Fruit fly (Drosophila melanogaster) whole organism, wandering third instar larva: Measurements from ENCODE around the gene jub.

Experiments used
- Abd-B ChIP-seq: fragments of >200 bp; optimal IDR thresholded peaks from 2 replicates; lab custom pipeline; 2017; ENCODE audit warnings: missing biosample characterization, missing genetic modification characterization
- CG32264 ChIP-seq: fragments of 200-800 bp; sonication (Bioruptor generic); optimal IDR thresholded peaks from 2 replicates; lab custom pipeline; 2016; ENCODE audit warnings: missing biosample characterization, missing genetic modification characterization
- CG9705 ChIP-seq: fragments of 200-800 bp; sonication (Bioruptor generic); optimal IDR thresholded peaks from 2 replicates; lab custom pipeline; 2018; ENCODE audit warnings: missing biosample characterization, mild to moderate bottlenecking, missing genetic modification characterization
- CrebA ChIP-seq: fragments of 200-800 bp; sonication (Bioruptor generic); optimal IDR thresholded peaks from 2 replicates; lab custom pipeline; 2016; ENCODE audit warnings: missing biosample characterization, mild to moderate bottlenecking, missing genetic modification characterization, borderline replicate concordance
- Dfd ChIP-seq: fragments of >200 bp; optimal IDR thresholded peaks from 2 replicates; lab custom pipeline; 2017; ENCODE audit warnings: missing biosample characterization, missing genetic modification characterization
- Dif ChIP-seq: fragments of 200-275, 200-300 bp; sonication (Bioruptor generic); optimal IDR thresholded peaks from 2 replicates; lab custom pipeline; 2018; ENCODE audit warnings: missing biosample characterization, missing genetic modification characterization; ENCODE audit not compliant: partially characterized antibody
- HLH106 ChIP-seq: fragments of 200-800 bp; optimal IDR thresholded peaks from 3 replicates; lab custom pipeline; 2019; ENCODE audit warnings: missing biosample characterization, mild to moderate bottlenecking, missing genetic modification characterization, moderate library complexity
- Hnf4 ChIP-seq: fragments of 200-800 bp; sonication (Bioruptor generic); optimal IDR thresholded peaks from 2 replicates; lab custom pipeline; 2016; ENCODE audit warnings: missing biosample characterization, mild to moderate bottlenecking, missing genetic modification characterization
- Hr78 ChIP-seq: fragments of >200 bp; optimal IDR thresholded peaks from 2 replicates; lab custom pipeline; 2017; ENCODE audit warnings: missing biosample characterization, missing genetic modification characterization
- Hr83 ChIP-seq: fragments of 200-300 bp; sonication (Bioruptor generic); optimal IDR thresholded peaks from 2 replicates; lab custom pipeline; 2016; ENCODE audit warnings: missing biosample characterization, mild to moderate bottlenecking, missing genetic modification characterization, moderate library complexity; ENCODE audit not compliant: poor library complexity, severe bottlenecking
- Jra ChIP-seq: sonication (Bioruptor generic); optimal IDR thresholded peaks from 2 replicates; lab custom pipeline; 2016; ENCODE audit warnings: missing biosample characterization, missing genetic modification characterization
- Mio ChIP-seq: sonication (Bioruptor generic); optimal IDR thresholded peaks from 2 replicates; lab custom pipeline; 2016; ENCODE audit warnings: missing biosample characterization, missing genetic modification characterization
- Myc ChIP-seq: fragments of >200 bp; optimal IDR thresholded peaks from 2 replicates; lab custom pipeline; 2017
- N ChIP-seq: fragments of >200 bp; optimal IDR thresholded peaks from 2 replicates; lab custom pipeline; 2018; ENCODE audit warnings: missing biosample characterization, missing external identifiers, missing genetic modification characterization
- OdsH ChIP-seq: fragments of 200-800 bp; sonication (Bioruptor generic); optimal IDR thresholded peaks from 2 replicates; lab custom pipeline; 2016; ENCODE audit warnings: missing biosample characterization, mild to moderate bottlenecking, missing genetic modification characterization
- Rel ChIP-seq, 2 experiments: fragments of 200-800 bp; sonication (Bioruptor generic) in 1 of 2; optimal IDR thresholded peaks; 2 replicates in 1 of 2; 3 replicates in 1 of 2; lab custom pipeline; 2016 to 2019; ENCODE audit warnings: mild to moderate bottlenecking in 2 of 2, missing biosample characterization in 2 of 2, missing genetic modification characterization in 2 of 2, moderate library complexity in 1 of 2
- Vsx2 ChIP-seq: fragments of 200-300, 225-300 bp; sonication (Bioruptor generic); optimal IDR thresholded peaks from 2 replicates; lab custom pipeline; 2018; ENCODE audit warnings: missing biosample characterization, missing genetic modification characterization; ENCODE audit not compliant: partially characterized antibody
- br ChIP-seq: fragments of 200-800 bp; sonication (Bioruptor generic); optimal IDR thresholded peaks from 2 replicates; lab custom pipeline; 2016; ENCODE audit warnings: missing biosample characterization, missing genetic modification characterization
- brk ChIP-seq: fragments of 200-800 bp; sonication (Bioruptor generic); optimal IDR thresholded peaks from 2 replicates; lab custom pipeline; 2016; ENCODE audit warnings: missing biosample characterization, mild to moderate bottlenecking, missing genetic modification characterization
- dl ChIP-seq, 2 experiments: fragments of 175-275, 200-275 bp in 1 of 2; fragments of 200-275 bp in 1 of 2; sonication (Bioruptor generic); optimal IDR thresholded peaks; lab custom pipeline; 2018; ENCODE audit warnings: mild to moderate bottlenecking in 2 of 2, missing biosample characterization in 2 of 2, missing genetic modification characterization in 2 of 2, moderate library complexity in 2 of 2; ENCODE audit not compliant: partially characterized antibody in 2 of 2, insufficient read depth in 1 of 2
- dmrt93B ChIP-seq: fragments of 200-800 bp; sonication (Bioruptor generic); optimal IDR thresholded peaks from 2 replicates; lab custom pipeline; 2018; ENCODE audit warnings: missing biosample characterization, mild to moderate bottlenecking, missing genetic modification characterization
- dsf ChIP-seq: sonication (Bioruptor generic); optimal IDR thresholded peaks from 2 replicates; lab custom pipeline; 2016; ENCODE audit warnings: missing biosample characterization, missing genetic modification characterization, borderline replicate concordance
- ey ChIP-seq: fragments of 200-800 bp; sonication (Bioruptor generic); optimal IDR thresholded peaks from 2 replicates; lab custom pipeline; 2016; ENCODE audit warnings: missing biosample characterization, missing genetic modification characterization
- foxo ChIP-seq, 2 experiments: fragments of 200-800 bp; sonication (Bioruptor generic); optimal IDR thresholded peaks; 2 replicates in 1 of 2; 3 replicates in 1 of 2; lab custom pipeline; 2016 to 2017; ENCODE audit warnings: missing biosample characterization in 2 of 2, missing genetic modification characterization in 2 of 2
- fru ChIP-seq: fragments of 200-800 bp; sonication (Bioruptor generic); optimal IDR thresholded peaks from 3 replicates; lab custom pipeline; 2016; ENCODE audit warnings: missing biosample characterization, mild to moderate bottlenecking, missing genetic modification characterization
- h ChIP-seq: fragments of 200-800 bp; sonication (Bioruptor generic); optimal IDR thresholded peaks from 3 replicates; lab custom pipeline; 2016; ENCODE audit warnings: missing biosample characterization, mild to moderate bottlenecking, missing genetic modification characterization
- jim ChIP-seq: fragments of 175-275, 200-325 bp; sonication (Bioruptor generic); optimal IDR thresholded peaks from 2 replicates; lab custom pipeline; 2016; ENCODE audit warnings: missing biosample characterization, mild to moderate bottlenecking, missing genetic modification characterization
- lola ChIP-seq: fragments of >200 bp; optimal IDR thresholded peaks from 2 replicates; lab custom pipeline; 2017; ENCODE audit warnings: missing biosample characterization, missing genetic modification characterization
- pan ChIP-seq: fragments of >200 bp; optimal IDR thresholded peaks from 2 replicates; lab custom pipeline; 2017
- psq ChIP-seq: fragments of 200-800 bp; sonication (Bioruptor generic); optimal IDR thresholded peaks from 3 replicates; lab custom pipeline; 2017; ENCODE audit warnings: missing biosample characterization, mild to moderate bottlenecking, missing genetic modification characterization, moderate library complexity
- rgr ChIP-seq: fragments of 200-800 bp; sonication (Bioruptor generic); optimal IDR thresholded peaks from 3 replicates; lab custom pipeline; 2016; ENCODE audit warnings: missing biosample characterization, mild to moderate bottlenecking, missing genetic modification characterization
- sage ChIP-seq: fragments of 200-800 bp; sonication (Bioruptor generic); optimal IDR thresholded peaks from 2 replicates; lab custom pipeline; 2016; ENCODE audit warnings: missing biosample characterization, mild to moderate bottlenecking, missing genetic modification characterization
- sv ChIP-seq: fragments of 200-800 bp; sonication (Bioruptor generic); optimal IDR thresholded peaks from 3 replicates; lab custom pipeline; 2016; ENCODE audit warnings: missing biosample characterization, missing genetic modification characterization
- tai ChIP-seq: sonication (Bioruptor generic); optimal IDR thresholded peaks from 2 replicates; lab custom pipeline; 2016; ENCODE audit warnings: missing biosample characterization, missing genetic modification characterization
- woc ChIP-seq: sonication (Bioruptor generic); optimal IDR thresholded peaks from 2 replicates; lab custom pipeline; 2016; ENCODE audit warnings: missing biosample characterization, mild to moderate bottlenecking, missing genetic modification characterization

Gene jub

DNA sequence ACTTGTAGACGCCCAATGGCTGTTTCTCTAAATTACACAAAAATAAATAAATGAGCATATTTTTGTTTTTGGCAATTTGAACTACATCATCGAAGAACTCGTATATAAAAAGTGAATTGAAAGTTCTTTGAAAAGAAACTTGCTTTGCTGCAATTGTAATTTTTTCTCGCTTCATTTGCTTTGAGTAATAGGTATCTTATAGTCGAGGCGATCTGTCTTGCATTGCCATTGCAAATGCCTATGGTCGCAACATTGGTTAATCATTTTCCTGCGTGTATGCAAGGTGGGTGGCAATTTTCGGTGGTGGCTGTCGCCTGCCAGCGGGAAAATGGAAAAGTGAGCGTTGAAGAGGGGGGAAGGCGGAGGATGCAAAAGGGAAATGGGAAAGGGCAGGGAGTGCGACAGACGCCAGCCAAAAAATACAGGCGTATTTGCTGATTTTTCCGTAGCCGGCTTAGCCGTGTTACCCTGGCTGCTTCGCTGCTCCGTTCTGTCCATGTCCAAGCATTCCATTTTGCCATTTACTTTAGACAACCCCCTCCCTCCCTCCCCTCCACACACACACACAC lies 42.8 kb downstream of the jub start:
- TF ChIP-seq tai (GFP tag; lab: Kevin White, UChicago), result no peak
- TF ChIP-seq Hnf4, result no peak
- TF ChIP-seq HLH106 (tag; lab: Kevin White, UChicago), result no peak
- no peak for TF ChIP-seq Dif (GFP tag; lab: Kevin White, UChicago)
- no peak for TF ChIP-seq OdsH
- TF ChIP-seq rgr (GFP tag; lab: Kevin White, UChicago), result no peak
- TF ChIP-seq Dfd (GFP tag; lab: Kevin White, UChicago), result no peak
- no peak for TF ChIP-seq brk (GFP tag; lab: Kevin White, UChicago)
- no peak for TF ChIP-seq Jra
- TF ChIP-seq lola, result no peak

DNA sequence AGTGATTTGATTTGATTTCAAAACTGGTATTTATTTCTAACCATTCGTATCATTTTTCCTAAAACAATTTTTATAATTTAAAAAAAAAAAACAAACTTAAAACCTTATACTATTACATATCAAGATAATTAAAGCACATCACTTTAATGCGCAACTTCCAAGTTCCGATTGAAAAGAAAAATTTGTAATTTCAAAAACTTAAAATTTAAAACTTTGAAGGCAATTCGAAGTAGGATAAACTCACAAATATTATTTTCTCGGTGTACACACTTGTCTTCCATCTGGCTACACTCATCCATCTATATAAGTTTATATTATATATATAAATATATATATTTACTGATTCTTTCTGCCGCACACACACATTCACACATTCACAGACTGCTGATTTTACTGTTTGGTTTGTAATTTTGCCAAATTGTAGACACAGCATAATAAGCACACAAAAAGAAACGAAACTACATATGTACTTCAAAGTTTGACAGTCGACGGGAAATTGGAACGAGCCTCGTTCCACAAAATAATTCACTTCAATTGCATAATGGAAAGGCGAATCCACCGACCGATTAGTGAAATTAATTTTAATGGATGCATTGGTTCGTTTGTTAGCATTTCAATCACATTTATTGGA lies 44.0 kb downstream of the jub start:
- no peak for TF ChIP-seq HLH106 (tag; lab: Kevin White, UChicago)
- TF ChIP-seq Hnf4, result no peak
- TF ChIP-seq rgr (GFP tag; lab: Kevin White, UChicago), result no peak
- no peak for TF ChIP-seq dsf (GFP tag; lab: Kevin White, UChicago)
- no peak for TF ChIP-seq N
- no peak for TF ChIP-seq Myc (lab: Kevin White, UChicago)
- no peak for TF ChIP-seq Rel (GFP tag; optimal IDR thresholded peaks at IDR 0.05; lab: Kevin White, UChicago)
- no peak for TF ChIP-seq Rel (tag; optimal IDR thresholded peaks at IDR 0.05; lab: Kevin White, UChicago)
- no peak for TF ChIP-seq dl (GFP tag; optimal IDR thresholded peaks at IDR 0.05; lab: Kevin White, UChicago; ENCODE audit: insufficient read depth in 1 of 2, partially characterized antibody in 2 of 2)
- no peak for TF ChIP-seq Vsx2 (GFP tag; lab: Kevin White, UChicago)
- TF ChIP-seq CG32264 (GFP tag; lab: Kevin White, UChicago), result no peak
- TF ChIP-seq psq (GFP tag; lab: Kevin White, UChicago), result no peak
- no peak for TF ChIP-seq h (GFP tag; lab: Kevin White, UChicago)

DNA sequence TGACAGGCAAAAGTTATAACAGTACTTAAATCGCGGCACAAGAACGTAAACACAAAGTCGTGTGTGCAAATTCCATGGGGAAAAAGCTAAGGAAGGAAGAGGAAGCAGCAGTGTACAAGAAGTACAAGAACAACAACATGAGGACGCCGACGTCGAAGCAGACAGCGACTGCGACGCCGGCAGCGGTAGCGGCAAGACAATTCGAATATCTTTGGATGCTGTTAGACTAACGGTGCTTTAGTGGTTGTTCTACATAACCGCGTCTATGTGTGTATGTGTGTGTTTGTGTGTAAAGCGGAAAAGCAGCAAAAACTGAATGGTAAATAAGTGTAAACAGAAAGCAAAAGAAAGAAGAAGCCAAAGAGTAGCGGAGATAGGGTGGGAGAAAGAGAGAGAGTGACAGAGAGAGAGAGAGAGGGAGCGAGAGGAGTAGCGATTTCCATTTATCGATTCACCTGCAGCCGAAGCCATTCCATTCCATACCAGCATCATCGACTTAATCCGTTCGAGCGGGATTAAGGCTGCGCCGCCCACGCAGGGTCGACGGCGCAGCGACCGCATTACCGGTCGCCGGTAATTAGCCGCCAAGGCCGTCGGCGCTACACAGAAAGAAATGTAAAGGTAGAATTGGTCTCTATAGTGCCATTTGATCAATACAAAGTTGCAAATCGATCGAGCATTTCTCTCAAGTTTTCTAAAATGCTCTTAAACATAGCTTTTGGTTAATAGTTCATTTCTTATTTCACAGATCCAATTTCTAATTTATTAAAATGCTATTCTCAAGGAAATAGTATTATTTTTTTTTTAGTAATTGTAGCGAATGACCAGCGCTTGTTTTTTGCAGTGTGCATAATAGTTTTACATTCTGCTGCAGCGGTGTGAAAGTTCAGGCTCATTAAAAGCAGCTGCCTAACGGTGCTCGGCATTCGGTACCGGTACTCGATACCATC lies 45.9 kb downstream of the jub start:
- TF ChIP-seq foxo (GFP tag; optimal IDR thresholded peaks at IDR 0.05; lab: Kevin White, UChicago) (peak in 1 of 2 experiments; percentile 38), psq (GFP tag; lab: Kevin White, UChicago) (peak; percentile 68), Rel (GFP tag; optimal IDR thresholded peaks at IDR 0.05; lab: Kevin White, UChicago) (no peak), Rel (tag; optimal IDR thresholded peaks at IDR 0.05; lab: Kevin White, UChicago) (no peak), fru (GFP tag; lab: Kevin White, UChicago) (peak; percentile 36), Dif (GFP tag; lab: Kevin White, UChicago) (no peak), h (GFP tag; lab: Kevin White, UChicago) (peak; percentile 14), ey (GFP tag; lab: Kevin White, UChicago) (peak; percentile 4)

DNA sequence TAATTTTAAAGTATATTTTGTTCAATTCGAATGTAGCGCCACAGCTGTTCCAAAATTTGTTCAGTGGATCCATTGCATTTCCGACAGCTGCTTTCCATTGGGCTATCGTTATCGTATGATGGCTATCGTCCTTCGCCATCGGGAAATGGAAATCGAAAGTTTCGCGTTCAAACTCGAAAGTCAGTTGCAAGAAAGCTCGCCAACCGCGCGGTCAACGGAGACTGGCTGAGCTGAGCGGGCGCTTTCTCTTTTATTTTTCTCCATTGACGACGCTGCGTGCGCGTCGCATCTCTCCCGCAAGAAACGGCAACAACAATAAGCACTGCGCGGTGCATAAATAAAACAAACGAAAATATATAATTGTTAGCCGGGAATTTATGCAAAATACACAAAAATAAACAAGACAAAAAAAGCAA lies 46.6 kb downstream of the jub start, which contains the start of gene inaE:
Gene inaE, plus strand, starts transcription at position 181 of the 416 bp plus-strand sequence.
- no peak for TF ChIP-seq HLH106 (tag; lab: Kevin White, UChicago)
- TF ChIP-seq Myc (lab: Kevin White, UChicago), result no peak
- TF ChIP-seq sage (GFP tag; lab: Kevin White, UChicago), result no peak
- no peak for TF ChIP-seq pan (lab: Kevin White, UChicago)
- peak; percentile 60 for TF ChIP-seq Hr78
- no peak for TF ChIP-seq Mio
- TF ChIP-seq br (GFP tag; lab: Kevin White, UChicago), result no peak
- no peak for TF ChIP-seq woc
- no peak for TF ChIP-seq tai (GFP tag; lab: Kevin White, UChicago)
- TF ChIP-seq CrebA, result no peak
- peak; percentile 9 for TF ChIP-seq rgr (GFP tag; lab: Kevin White, UChicago)
- peak in 1 of 2 experiments; percentile 14 for TF ChIP-seq foxo (GFP tag; optimal IDR thresholded peaks at IDR 0.05; lab: Kevin White, UChicago)
- no peak for TF ChIP-seq Rel (GFP tag; optimal IDR thresholded peaks at IDR 0.05; lab: Kevin White, UChicago)
- TF ChIP-seq Rel (tag; optimal IDR thresholded peaks at IDR 0.05; lab: Kevin White, UChicago), result peak; percentile 18
- TF ChIP-seq OdsH, result no peak
- no peak for TF ChIP-seq jim
- TF ChIP-seq Dif (GFP tag; lab: Kevin White, UChicago), result peak; percentile 41
- no peak for TF ChIP-seq Dfd (GFP tag; lab: Kevin White, UChicago)
- peak; percentile 16 for TF ChIP-seq h (GFP tag; lab: Kevin White, UChicago)
- no peak for TF ChIP-seq dsf (GFP tag; lab: Kevin White, UChicago)
- TF ChIP-seq dl (GFP tag; optimal IDR thresholded peaks at IDR 0.05; lab: Kevin White, UChicago; ENCODE audit: insufficient read depth in 1 of 2, partially characterized antibody in 2 of 2), result peak in 1 of 2 experiments; percentile 6
- peak; percentile 61 for TF ChIP-seq Abd-B (GFP tag; lab: Kevin White, UChicago)
- no peak for TF ChIP-seq CG9705
- no peak for TF ChIP-seq ey (GFP tag; lab: Kevin White, UChicago)
- TF ChIP-seq dmrt93B (GFP tag; lab: Kevin White, UChicago), result no peak
- TF ChIP-seq CG32264 (GFP tag; lab: Kevin White, UChicago), result no peak
- TF ChIP-seq Hr83 (GFP tag; lab: Kevin White, UChicago), result no peak
- no peak for TF ChIP-seq brk (GFP tag; lab: Kevin White, UChicago)
- TF ChIP-seq Jra, result no peak
- no peak for TF ChIP-seq Hnf4
- no peak for TF ChIP-seq fru (GFP tag; lab: Kevin White, UChicago)
- TF ChIP-seq Vsx2 (GFP tag; lab: Kevin White, UChicago), result peak; percentile 9
- TF ChIP-seq sv (GFP tag; lab: Kevin White, UChicago), result no peak
